Worm (Caenorhabditis elegans) whole organism, L4/young adult: ENCODE results near the gene sli-1.
A peak's percentile ranks its signal among the peaks of the same experiment; 100 is the strongest.

Source experiments
- W03F9.2 ChIP-seq: fragments of 150-350 bp; optimal IDR thresholded peaks from 2 replicates; lab custom pipeline; 2014; ENCODE audit warnings: missing biosample characterization, missing genetic modification characterization
- dao-5 ChIP-seq: sonication (generic microtip); optimal IDR thresholded peaks from 2 replicates; lab custom pipeline; 2016; ENCODE audit warnings: missing genotype, missing genetic modification characterization, moderate library complexity, missing compliant biosample characterization
- him-1 ChIP-seq: sonication (generic microtip); optimal IDR thresholded peaks from 2 replicates; lab custom pipeline; 2016; ENCODE audit warnings: missing genotype, missing genetic modification reagents, missing genetic modification characterization, missing compliant biosample characterization

sli-1 gene

DNA sequence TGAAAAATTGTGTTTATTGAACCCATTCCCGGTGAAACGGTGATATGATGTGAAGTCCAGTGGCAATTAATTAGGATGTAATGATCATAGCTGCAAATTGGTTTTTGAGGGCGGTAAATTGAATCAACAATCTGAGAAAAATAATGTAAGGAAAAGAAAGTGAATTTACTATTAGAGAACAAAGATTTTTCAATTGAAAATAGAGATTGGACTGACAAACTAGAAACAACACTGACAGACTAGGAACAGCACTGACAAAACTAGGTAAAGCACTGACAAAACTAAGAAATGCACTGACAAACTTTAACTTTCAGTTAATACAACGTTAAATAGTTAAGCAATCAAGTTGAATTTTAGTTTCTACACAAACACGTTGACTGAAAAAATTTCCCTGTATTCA is at the start of gene sli-1:
Gene sli-1, minus strand, starts transcription at position 101 of the 400 bp plus-strand sequence.
- no peak for TF ChIP-seq him-1 (tag; lab: Kevin White, UChicago)
- no peak for TF ChIP-seq W03F9.2 (tag; lab: Kevin White, UChicago)
- no peak for TF ChIP-seq dao-5 (tag; lab: Kevin White, UChicago)

DNA sequence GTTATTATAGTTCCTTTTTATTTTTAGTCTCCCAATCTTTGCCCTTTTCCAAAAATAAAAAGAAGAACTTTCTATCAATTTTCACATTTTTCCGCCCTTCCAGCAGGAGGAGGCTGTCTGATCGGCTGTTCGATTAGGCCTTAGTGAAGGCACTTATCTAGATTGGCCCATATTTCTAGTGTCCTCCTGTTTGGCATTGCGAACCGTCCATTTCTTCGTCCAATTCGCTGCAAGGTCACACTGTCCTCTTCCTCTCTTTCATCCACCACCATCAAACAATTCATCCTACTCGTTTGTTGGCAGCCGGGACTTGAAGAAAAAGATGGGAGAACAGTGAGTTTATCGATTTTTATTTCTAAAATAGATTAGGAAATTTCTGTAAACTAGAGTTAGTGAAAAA is 46.4 kb upstream of the sli-1 start, which contains the start of gene T04G9.4:
Gene T04G9.4, plus strand, starts transcription at position 293 of the 400 bp plus-strand sequence.
- no peak for TF ChIP-seq dao-5 (tag; lab: Kevin White, UChicago)

DNA sequence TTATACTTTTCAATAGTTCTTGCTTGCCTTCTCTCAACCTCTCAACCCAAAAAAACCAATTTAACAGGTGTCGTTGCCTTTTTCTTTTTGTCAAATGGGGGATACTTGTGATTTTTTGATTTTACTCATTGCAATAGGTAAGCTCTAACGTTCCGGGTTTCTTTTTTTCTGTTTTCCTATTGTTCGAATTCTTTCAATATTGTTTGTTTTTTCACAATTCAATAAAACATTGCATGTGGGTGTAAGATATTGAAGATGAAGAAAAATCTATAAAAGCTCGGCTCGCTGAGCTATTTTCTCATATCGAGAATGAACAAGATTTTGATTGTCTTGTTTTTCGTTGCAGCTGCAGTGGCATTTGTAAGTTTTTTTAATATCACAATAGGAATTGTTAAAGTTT is 44.8 kb upstream of the sli-1 start, which contains the start of gene T04G9.7:
Gene T04G9.7, plus strand, starts transcription at position 301 of the 400 bp plus-strand sequence.
- TF ChIP-seq W03F9.2 (tag; lab: Kevin White, UChicago) (no peak), dao-5 (tag; lab: Kevin White, UChicago) (no peak), him-1 (tag; lab: Kevin White, UChicago) (no peak)

DNA sequence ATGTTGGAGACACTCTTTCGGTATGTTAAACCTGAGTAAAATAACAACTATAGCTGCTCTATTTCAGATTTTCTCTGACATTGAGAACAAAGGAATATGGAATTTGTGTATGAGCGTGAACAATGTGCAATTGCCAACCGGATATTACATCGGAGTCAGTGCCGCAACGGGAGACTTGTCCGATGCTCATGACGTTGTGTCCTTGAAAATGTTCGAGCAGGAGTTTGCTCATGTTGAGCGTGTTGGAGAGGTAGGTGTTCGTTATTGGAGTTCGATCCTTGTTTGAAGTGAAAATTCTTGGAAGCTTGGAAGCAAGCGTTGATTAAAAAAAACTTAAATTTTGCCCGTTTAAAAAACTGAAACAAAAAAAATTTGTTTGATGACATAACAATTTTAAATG is 43.8 kb upstream of the sli-1 start:
- no peak for TF ChIP-seq W03F9.2 (tag; lab: Kevin White, UChicago)
- no peak for TF ChIP-seq him-1 (tag; lab: Kevin White, UChicago)
- no peak for TF ChIP-seq dao-5 (tag; lab: Kevin White, UChicago)

DNA sequence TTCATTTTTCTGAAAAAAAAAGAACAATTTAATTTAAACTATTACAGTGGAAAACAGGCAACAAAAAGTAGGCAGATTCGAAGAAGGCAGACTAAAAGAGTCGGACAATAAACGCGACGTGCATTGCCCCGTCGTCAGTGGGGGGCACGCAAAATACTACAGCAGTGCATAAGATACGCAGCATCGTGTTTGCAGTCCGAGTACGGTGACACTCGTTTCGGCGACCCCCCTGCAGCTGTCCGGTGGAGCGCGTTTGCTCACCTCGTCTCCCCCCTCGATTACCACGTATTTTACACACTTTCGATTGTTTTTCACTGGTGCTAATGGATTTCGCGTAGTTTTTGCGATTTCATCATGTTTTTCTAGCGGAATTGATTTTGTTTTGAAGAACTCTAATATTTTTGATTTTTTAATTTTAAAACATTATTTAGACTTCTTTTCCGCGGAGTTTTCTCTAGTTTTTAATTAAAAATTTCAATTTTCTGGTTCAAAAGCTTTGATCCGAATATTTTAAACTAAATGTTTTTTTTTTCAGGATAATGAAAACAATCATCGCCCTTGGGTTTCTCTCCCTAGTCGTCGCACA is 42.4 kb upstream of the sli-1 start, which contains the start of the genes trap-2 and ile-2:
Gene trap-2, minus strand, starts transcription at position 9 of the 586 bp plus-strand sequence.
Gene ile-2, plus strand, starts transcription at position 536 of the 586 bp plus-strand sequence.
- TF ChIP-seq him-1 (tag; lab: Kevin White, UChicago): peak; percentile 51
- TF ChIP-seq W03F9.2 (tag; lab: Kevin White, UChicago): peak; percentile 81
- peak; percentile 23 for TF ChIP-seq dao-5 (tag; lab: Kevin White, UChicago)

DNA sequence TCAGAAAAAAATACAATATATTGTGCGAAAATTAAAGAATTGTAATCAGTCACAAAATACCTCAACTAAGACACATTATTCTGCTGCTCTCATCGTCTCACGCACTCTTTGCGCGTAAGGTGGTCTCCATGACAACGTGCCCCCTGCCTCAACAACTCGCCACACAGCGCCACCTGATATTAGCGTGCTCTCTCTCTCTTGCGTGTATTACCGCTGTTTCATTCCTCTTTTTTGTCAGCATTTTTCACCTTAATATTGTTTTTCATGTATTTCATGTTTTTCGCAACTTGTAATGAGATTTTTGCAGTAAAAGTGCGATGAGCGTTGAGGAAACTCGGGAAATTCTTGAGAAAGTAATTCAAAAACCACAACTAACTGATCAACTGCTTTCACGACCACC is 37.7 kb upstream of the sli-1 start, which contains the start of gene dyf-11:
Gene dyf-11, plus strand, starts transcription at position 301 of the 400 bp plus-strand sequence.
- TF ChIP-seq W03F9.2 (tag; lab: Kevin White, UChicago) (no peak), him-1 (tag; lab: Kevin White, UChicago) (no peak), dao-5 (tag; lab: Kevin White, UChicago) (no peak)

DNA sequence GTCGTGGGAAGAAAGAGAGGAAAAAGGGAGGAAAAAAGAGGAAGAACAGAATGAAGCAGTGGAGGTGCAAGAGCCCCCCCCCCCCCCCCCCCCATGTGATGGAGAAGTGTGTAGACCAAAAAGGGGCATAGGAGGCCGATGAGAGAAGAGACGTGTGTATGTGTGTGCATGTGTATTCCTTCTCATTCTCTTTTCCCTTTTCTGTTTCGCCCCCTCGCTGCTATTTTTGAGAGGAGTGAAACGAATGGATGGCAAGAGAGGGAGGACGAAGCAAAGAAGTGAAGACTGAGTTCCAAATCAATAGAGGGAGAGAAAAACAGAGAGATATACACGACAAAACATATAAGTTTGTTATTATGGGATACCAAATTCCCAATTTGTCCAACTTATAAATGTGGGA is 34.8 kb upstream of the sli-1 start:
- no peak for TF ChIP-seq W03F9.2 (tag; lab: Kevin White, UChicago)

DNA sequence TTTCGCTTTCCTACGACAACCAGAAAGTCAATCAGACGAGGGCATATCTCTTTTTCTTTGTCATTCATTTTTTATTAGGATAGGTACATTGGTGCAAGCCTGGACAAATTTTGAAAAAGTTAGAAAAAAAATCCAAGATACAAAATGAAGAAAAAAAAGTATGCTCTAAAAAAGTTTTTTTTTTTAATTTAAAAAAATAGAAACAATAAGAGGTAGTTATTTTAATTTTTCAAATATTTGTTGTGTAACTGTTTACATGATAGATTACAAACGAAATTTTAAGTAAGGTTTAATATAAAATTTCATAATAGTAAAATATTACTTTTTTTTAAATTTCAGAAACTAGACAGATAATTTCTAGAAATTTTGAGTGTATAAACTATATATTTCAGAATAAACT is 33.9 kb upstream of the sli-1 start, which contains the start of gene aex-3:
Gene aex-3, minus strand, starts transcription at position 101 of the 400 bp plus-strand sequence.
- TF ChIP-seq dao-5 (tag; lab: Kevin White, UChicago) (no peak), W03F9.2 (tag; lab: Kevin White, UChicago) (no peak), him-1 (tag; lab: Kevin White, UChicago) (no peak)

DNA sequence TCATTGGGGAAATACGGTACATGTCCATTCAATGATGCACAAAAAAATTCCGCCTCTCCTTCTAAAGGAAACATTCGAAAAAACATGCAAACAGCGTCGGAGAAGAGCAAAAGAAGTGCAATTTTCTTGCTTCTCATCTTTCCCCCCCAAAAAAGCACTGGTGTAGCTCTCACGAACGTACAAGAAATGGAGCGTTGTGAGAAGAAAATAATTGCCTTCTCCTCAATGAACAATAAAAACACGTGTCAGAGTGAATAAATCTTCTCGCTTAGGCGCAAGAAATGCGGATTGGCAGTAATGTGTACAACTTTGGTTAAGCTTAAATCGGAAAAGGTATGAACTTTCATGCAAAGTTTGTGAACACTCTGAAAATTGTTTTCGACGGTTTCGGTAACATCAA is 22.6 kb upstream of the sli-1 start:
- TF ChIP-seq him-1 (tag; lab: Kevin White, UChicago): no peak
- TF ChIP-seq dao-5 (tag; lab: Kevin White, UChicago): no peak
- TF ChIP-seq W03F9.2 (tag; lab: Kevin White, UChicago): no peak

DNA sequence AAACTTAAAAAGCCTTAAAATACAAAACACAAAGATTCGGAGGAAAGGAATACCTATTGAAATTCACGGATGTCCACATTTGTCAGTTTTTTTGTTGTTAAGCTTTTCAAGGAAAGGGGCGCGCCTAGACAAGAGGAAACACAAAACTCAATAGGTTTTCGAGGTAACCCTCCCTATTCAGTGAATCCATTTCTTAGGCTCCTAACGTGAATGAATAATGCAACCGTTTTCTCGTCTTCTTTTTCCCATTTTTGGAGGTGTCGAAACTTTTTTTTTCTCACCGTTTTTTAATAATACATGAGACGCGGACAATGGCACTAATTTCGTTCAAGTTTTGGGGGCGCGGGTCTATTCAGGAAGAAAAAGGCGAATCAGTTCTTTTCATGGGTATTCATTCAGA is 11.2 kb upstream of the sli-1 start:
- no peak for TF ChIP-seq dao-5 (tag; lab: Kevin White, UChicago)
- TF ChIP-seq W03F9.2 (tag; lab: Kevin White, UChicago): no peak
- TF ChIP-seq him-1 (tag; lab: Kevin White, UChicago): no peak

DNA sequence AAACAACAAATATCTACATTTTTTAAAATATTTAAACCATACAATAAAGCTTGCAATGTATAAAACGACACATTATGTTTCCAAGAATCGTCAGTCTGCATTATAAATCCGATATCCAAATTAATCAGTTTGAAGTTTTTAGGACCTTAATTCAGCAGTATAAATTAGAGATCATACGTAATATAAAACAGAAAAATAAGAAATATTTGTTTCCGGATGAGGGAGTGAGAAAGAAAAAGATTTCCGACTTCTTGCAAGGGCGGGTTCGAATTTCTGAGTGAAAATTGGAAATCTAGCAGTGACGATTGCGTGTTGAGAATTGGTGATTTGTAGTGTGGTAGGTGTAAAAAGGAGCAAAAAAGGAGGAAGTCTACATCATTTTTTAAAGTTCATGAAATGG is 9.8 kb upstream of the sli-1 start, which contains the start of gene npr-19:
Gene npr-19, minus strand, starts transcription at position 101 of the 400 bp plus-strand sequence.
- TF ChIP-seq W03F9.2 (tag; lab: Kevin White, UChicago) (no peak), him-1 (tag; lab: Kevin White, UChicago) (no peak)

DNA sequence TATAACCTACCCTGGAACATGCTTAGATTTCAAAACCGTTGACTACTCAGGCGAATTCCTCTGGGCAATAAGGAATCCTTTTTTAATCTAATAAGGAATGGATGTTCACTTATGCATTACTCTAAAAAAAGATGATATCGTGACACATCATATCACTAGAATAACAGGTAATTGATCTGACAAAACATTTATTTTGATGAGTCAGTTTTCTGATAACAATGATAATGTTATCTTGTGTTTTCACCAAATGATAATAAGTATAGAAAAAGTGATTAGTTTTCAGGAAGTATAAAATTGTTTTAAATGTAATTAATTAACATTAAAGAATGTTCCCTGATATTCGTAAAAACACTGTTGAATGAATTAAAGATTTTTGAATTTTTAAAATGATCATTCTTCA is 3.3 kb upstream of the sli-1 start:
- TF ChIP-seq him-1 (tag; lab: Kevin White, UChicago) (no peak), W03F9.2 (tag; lab: Kevin White, UChicago) (no peak), dao-5 (tag; lab: Kevin White, UChicago) (no peak)

DNA sequence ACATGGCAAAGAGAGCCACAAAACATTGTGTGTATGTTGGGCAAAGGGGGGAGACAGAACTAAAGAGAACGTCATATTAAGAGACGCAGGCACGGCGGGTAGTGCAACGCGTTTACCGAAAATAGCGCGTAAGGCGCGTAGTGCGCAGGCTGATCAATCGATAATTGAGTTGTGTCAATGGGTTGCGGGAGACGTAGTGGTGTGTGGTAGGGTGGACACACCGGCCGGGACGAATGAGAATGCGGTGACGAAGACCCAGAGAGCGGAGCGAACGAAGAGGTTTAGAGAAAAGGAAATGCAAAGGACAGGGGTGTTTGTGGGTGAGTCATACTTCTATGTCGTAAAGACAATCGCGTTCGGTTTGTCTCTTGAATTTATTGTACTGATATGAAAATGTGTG is 2.0 kb upstream of the sli-1 start:
- no peak for TF ChIP-seq dao-5 (tag; lab: Kevin White, UChicago)
- TF ChIP-seq him-1 (tag; lab: Kevin White, UChicago): no peak
- peak; percentile 57 for TF ChIP-seq W03F9.2 (tag; lab: Kevin White, UChicago)

DNA sequence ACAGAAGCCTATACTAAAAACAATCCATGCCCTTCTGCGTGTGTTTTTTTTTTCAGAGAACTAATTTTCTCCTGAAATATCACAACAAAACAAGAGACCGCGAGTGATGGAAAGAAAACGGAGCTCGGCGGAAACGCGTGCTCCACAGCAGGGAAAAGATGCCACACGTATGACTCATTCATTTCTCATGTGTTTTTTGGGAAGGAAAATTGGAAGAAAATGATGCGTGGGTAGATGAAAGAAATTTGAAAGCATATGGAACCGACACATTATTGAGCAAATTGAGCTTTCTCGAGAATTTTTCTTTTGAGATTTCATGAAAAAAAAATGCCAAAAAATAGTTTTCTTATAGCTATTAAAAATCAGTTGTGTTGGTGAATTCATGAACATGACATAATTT is 527 bp upstream of the sli-1 start:
- TF ChIP-seq W03F9.2 (tag; lab: Kevin White, UChicago) (no peak), dao-5 (tag; lab: Kevin White, UChicago) (no peak), him-1 (tag; lab: Kevin White, UChicago) (no peak)
